Fruit fly (Drosophila melanogaster): ENCODE results near the gene Cad96Ca.

Cad96Ca gene

dm6 chr3R:25152342-25152741 lies 55.7 kb downstream of the Cad96Ca start (continued):
- peak; percentile 79 for TF ChIP-seq CG18599 (GFP tag; optimal IDR thresholded peaks at IDR 0.05)
- no peak for TF ChIP-seq CG4360 (GFP tag; IDR thresholded peaks at IDR 0.05)
- TF ChIP-seq CG2678 (tag; optimal IDR thresholded peaks at IDR 0.05): peak; percentile 66
- no peak for TF ChIP-seq CG14965 (GFP tag; optimal IDR thresholded peaks at IDR 0.05; ENCODE audit: borderline replicate concordance)
- TF ChIP-seq chm (GFP tag; IDR thresholded peaks at IDR 0.05): no peak
- peak; percentile 22 for TF ChIP-seq CG15269 (tag; optimal IDR thresholded peaks at IDR 0.05)
- TF ChIP-seq CG4854 (GFP tag; optimal IDR thresholded peaks at IDR 0.05): no peak
- no peak for TF ChIP-seq hbn (GFP tag; IDR thresholded peaks at IDR 0.05; ENCODE audit: partially characterized antibody)
- peak; percentile 57 for TF ChIP-seq sens (GFP tag)
- no peak for TF ChIP-seq Scr (GFP tag; IDR thresholded peaks at IDR 0.05; ENCODE audit: partially characterized antibody)
- TF ChIP-seq Fer2 (tag; optimal IDR thresholded peaks at IDR 0.05): no peak
- TF ChIP-seq vfl (GFP tag; optimal IDR thresholded peaks at IDR 0.05): no peak
- no peak for TF ChIP-seq Ssrp (tag; optimal IDR thresholded peaks at IDR 0.05)
- no peak for TF ChIP-seq CG6254 (GFP tag; optimal IDR thresholded peaks at IDR 0.05)
- TF ChIP-seq CG12219 (GFP tag; optimal IDR thresholded peaks at IDR 0.05): peak; percentile 7
- TF ChIP-seq Lpt (GFP tag; optimal IDR thresholded peaks at IDR 0.05): no peak
- no peak for TF ChIP-seq Nf-YB (GFP tag; optimal IDR thresholded peaks at IDR 0.05)
- no peak for TF ChIP-seq Side (GFP tag; optimal IDR thresholded peaks at IDR 0.05)
- peak; percentile 37 for TF ChIP-seq scrt (GFP tag; optimal IDR thresholded peaks at IDR 0.05)
- peak; percentile 52 for TF ChIP-seq dmrt99B (tag; optimal IDR thresholded peaks at IDR 0.05)
- no peak for TF ChIP-seq inv (GFP tag; IDR thresholded peaks at IDR 0.05; ENCODE audit: partially characterized antibody)
- no peak for TF ChIP-seq crp (GFP tag; optimal IDR thresholded peaks at IDR 0.05)
- no peak for TF ChIP-seq nau (GFP tag; optimal IDR thresholded peaks at IDR 0.05)
- TF ChIP-seq wor (GFP tag; IDR thresholded peaks at IDR 0.05): no peak
- TF ChIP-seq CG30403 (GFP tag; optimal IDR thresholded peaks at IDR 0.05): no peak
- no peak for TF ChIP-seq CG18764 (GFP tag; optimal IDR thresholded peaks at IDR 0.05)
- no peak for TF ChIP-seq Dbx (GFP tag; IDR thresholded peaks at IDR 0.05)
- peak; percentile 25 for TF ChIP-seq Fer3 (tag; optimal IDR thresholded peaks at IDR 0.05)
- no peak for TF ChIP-seq CG10565 (GFP tag; optimal IDR thresholded peaks at IDR 0.05)
- TF ChIP-seq grau (tag; optimal IDR thresholded peaks at IDR 0.05): peak; percentile 46
- TF ChIP-seq Dip3 (GFP tag; optimal IDR thresholded peaks at IDR 0.05): no peak
- no peak for TF ChIP-seq usp (GFP tag; optimal IDR thresholded peaks at IDR 0.05)
- TF ChIP-seq Atf3 (GFP tag; optimal IDR thresholded peaks at IDR 0.05): no peak
- no peak for TF ChIP-seq Ptx1 (GFP tag; IDR thresholded peaks at IDR 0.05)
- TF ChIP-seq CG18619 (GFP tag; optimal IDR thresholded peaks at IDR 0.05): no peak
- TF ChIP-seq CG12744 (GFP tag; optimal IDR thresholded peaks at IDR 0.05): no peak
- peak; percentile 5 for TF ChIP-seq Sox100B (GFP tag; optimal IDR thresholded peaks at IDR 0.05)
- 0 out of 2 replicates have a peak, but pooled peaks have one; percentile 15 for TF ChIP-seq slbo (GFP tag; IDR thresholded peaks at IDR 0.05)
- no peak for TF ChIP-seq Dek (tag; optimal IDR thresholded peaks at IDR 0.05)
- no peak for TF ChIP-seq odd (GFP tag; optimal IDR thresholded peaks at IDR 0.05)
- peak; percentile 34 for TF ChIP-seq Hmr (GFP tag; optimal IDR thresholded peaks at IDR 0.05)
- no peak for TF ChIP-seq CG3995 (GFP tag; optimal IDR thresholded peaks at IDR 0.05)
- TF ChIP-seq CG13775 (GFP tag; optimal IDR thresholded peaks at IDR 0.05): no peak
- no peak for TF ChIP-seq CG1233 (GFP tag; optimal IDR thresholded peaks at IDR 0.05)
- no peak for TF ChIP-seq CG32772 (GFP tag; IDR thresholded peaks at IDR 0.05)
- no peak for TF ChIP-seq lola (GFP tag; optimal IDR thresholded peaks at IDR 0.05)
- peak; percentile 45 for TF ChIP-seq CG3281 (GFP tag; optimal IDR thresholded peaks at IDR 0.05)
- TF ChIP-seq nerfin-1 (tag; optimal IDR thresholded peaks at IDR 0.05): no peak
- TF ChIP-seq ham (GFP tag; IDR thresholded peaks at IDR 0.05): no peak
- no peak for TF ChIP-seq CG17912 (GFP tag; optimal IDR thresholded peaks at IDR 0.05)
- no peak for TF ChIP-seq CG11456 (GFP tag; IDR thresholded peaks at IDR 0.05)
